Worm (Caenorhabditis elegans): Measurements from ENCODE around the gene T14G12.6.
A peak's percentile ranks its signal among the peaks of the same experiment; 100 is the strongest.

T14G12.6 gene

DNA sequence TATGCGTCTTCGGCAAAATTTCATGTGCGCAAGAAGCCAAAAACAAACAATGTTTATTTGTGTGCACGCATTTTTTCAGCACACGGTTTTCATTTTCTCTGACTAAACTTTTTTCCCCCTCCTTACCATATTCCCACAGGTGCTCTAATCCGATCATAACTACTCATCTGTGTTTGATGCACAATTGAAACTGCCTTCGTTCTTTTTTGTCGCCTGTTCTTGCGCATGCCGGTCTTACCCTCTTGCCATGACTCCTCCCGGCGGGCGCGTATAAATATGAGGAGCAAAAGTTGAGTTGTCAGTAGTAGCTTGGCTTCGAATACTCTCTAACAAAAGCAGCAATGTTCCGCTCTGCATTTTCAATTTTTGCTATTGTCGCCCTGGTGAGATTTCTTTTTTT is 38.6 kb upstream of the T14G12.6 start, which contains the start of gene abu-10:
Gene abu-10, plus strand, starts transcription at position 301 of the 400 bp plus-strand sequence.
- TF ChIP-seq daf-19 (GFP tag; conservative IDR thresholded peaks at IDR 0.05) (no peak), hlh-11 (tag; optimal IDR thresholded peaks at IDR 0.05) (no peak), mdl-1 (tag; optimal IDR thresholded peaks at IDR 0.05) (no peak), zfp-3 (GFP tag; conservative IDR thresholded peaks at IDR 0.05) (no peak), lin-15B (tag; optimal IDR thresholded peaks at IDR 0.05) (no peak), ceh-44 (GFP tag; IDR thresholded peaks at IDR 0.05) (no peak), duxl-1 (tag; optimal IDR thresholded peaks at IDR 0.05; ENCODE audit: poor library complexity) (no peak), T20F7.1 (GFP tag; optimal IDR thresholded peaks at IDR 0.05) (no peak), zip-2 (tag; optimal IDR thresholded peaks at IDR 0.05) (no peak), zfp-2 (tag; optimal IDR thresholded peaks at IDR 0.05) (no peak), cey-2 (tag; optimal IDR thresholded peaks at IDR 0.05; ENCODE audit: borderline replicate concordance, insufficient read depth) (no peak), Y75B8A.6 (GFP tag; IDR thresholded peaks at IDR 0.05) (no peak), dmd-8 (GFP tag; IDR thresholded peaks at IDR 0.05) (no peak)

DNA sequence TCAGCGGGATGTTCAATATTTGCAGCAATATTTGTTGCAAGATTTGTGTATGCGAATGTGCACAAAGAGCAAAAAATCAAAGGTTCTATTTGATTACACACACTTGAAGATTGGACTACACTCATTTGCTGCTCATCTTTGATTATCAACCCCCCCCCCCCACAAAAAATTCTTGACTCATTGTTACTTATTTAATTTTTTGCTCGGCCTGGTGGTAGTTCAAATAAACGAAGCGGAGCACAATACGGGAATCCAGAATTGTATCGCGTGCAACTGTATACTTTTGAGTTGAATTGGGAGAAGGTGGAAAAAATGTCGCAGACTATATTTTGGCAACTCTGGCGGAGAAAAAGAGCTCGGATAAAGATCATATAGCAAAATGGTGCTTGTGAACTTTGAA is 36.4 kb upstream of the T14G12.6 start, which contains the start of gene F35A5.5:
Gene F35A5.5, minus strand, starts transcription at position 101 of the 400 bp plus-strand sequence.
- no peak for TF ChIP-seq snpc-1.2 (GFP tag; IDR thresholded peaks at IDR 0.05)
- no peak for TF ChIP-seq ctbp-1 (GFP tag; IDR thresholded peaks at IDR 0.05)
- TF ChIP-seq ceh-82 (tag; optimal IDR thresholded peaks at IDR 0.05): no peak
- no peak for TF ChIP-seq cey-2 (tag; optimal IDR thresholded peaks at IDR 0.05; ENCODE audit: borderline replicate concordance, insufficient read depth)
- no peak for TF ChIP-seq lim-7 (GFP tag; IDR thresholded peaks at IDR 0.05)
- no peak for TF ChIP-seq tag-97 (GFP tag; IDR thresholded peaks at IDR 0.05)
- no peak for TF ChIP-seq D1046.2 (GFP tag; IDR thresholded peaks at IDR 0.05)
- TF ChIP-seq zfp-3 (GFP tag; conservative IDR thresholded peaks at IDR 0.05): no peak
- no peak for TF ChIP-seq duxl-1 (tag; optimal IDR thresholded peaks at IDR 0.05; ENCODE audit: poor library complexity)
- TF ChIP-seq nhr-76 (tag; optimal IDR thresholded peaks at IDR 0.05): no peak
- no peak for TF ChIP-seq zip-11 (GFP tag; IDR thresholded peaks at IDR 0.05)
- no peak for TF ChIP-seq mxl-2 (GFP tag; conservative IDR thresholded peaks at IDR 0.05)
- TF ChIP-seq hmg-1.1 (GFP tag; IDR thresholded peaks at IDR 0.05): no peak
- no peak for TF ChIP-seq Y75B8A.6 (GFP tag; IDR thresholded peaks at IDR 0.05)

DNA sequence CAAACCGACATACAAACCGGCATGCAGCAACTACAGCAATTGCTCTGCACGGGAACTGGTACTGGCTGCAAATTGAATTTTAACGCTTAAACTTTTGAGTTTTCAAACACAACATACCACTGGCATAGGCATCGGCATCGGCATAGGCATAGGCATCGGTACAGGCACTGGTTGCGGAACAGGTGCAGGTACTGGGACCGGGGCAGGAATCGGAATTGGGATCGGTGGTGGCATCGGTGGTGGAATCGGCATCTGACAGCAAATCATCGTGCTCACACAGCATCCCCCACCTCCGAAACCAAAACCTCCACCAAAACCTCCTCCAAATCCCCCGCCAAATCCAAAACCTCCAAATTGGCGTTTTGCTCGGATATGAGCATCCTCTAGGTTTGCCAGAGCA is 34.9 kb upstream of the T14G12.6 start:
- TF ChIP-seq D1046.2 (GFP tag; IDR thresholded peaks at IDR 0.05) (no peak), daf-12 (tag; optimal IDR thresholded peaks at IDR 0.05) (no peak), set-16 (GFP tag; IDR thresholded peaks at IDR 0.05) (peak; percentile 65; the same call in 1 of the 2 replicates), nhr-48 (tag; optimal IDR thresholded peaks at IDR 0.05) (no peak), daf-16 (GFP tag; optimal IDR thresholded peaks at IDR 0.05) (no peak), daf-16 (tag; optimal IDR thresholded peaks at IDR 0.05) (no peak), zip-2 (tag; optimal IDR thresholded peaks at IDR 0.05) (no peak), lim-7 (GFP tag; IDR thresholded peaks at IDR 0.05) (no peak), egl-43 (GFP tag; IDR thresholded peaks at IDR 0.05) (peak; percentile 57; the same call in 1 of the 2 replicates), spr-1 (tag; optimal IDR thresholded peaks at IDR 0.05) (no peak), lsy-2 (tag; optimal IDR thresholded peaks at IDR 0.05) (no peak), aha-1 (tag) (peak; percentile 29)

DNA sequence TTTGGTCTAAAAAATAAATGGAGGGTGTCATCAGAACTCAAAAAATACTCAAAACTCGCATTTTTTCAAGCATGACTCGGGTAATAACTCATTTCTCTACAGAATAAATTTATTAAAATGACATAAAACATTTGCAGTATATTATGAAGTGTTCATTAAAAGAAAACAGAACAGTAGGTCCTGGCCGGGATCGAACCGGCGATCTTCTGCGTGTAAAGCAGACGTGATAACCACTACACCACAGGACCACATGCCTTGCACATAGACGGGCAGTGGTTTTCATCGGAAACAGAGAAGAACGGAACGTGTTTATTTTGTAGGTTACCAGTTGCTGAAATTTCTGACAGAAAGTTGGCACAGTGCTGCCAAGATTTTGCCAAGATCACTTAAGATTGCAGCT is 34.1 kb upstream of the T14G12.6 start:
- no peak for TF ChIP-seq ctbp-1 (GFP tag; IDR thresholded peaks at IDR 0.05)
- no peak for TF ChIP-seq skn-1 (tag; optimal IDR thresholded peaks at IDR 0.05)
- TF ChIP-seq cey-2 (tag; optimal IDR thresholded peaks at IDR 0.05; ENCODE audit: borderline replicate concordance, insufficient read depth): no peak
- no peak for TF ChIP-seq nhr-237 (tag; optimal IDR thresholded peaks at IDR 0.05)
- TF ChIP-seq lir-3 (tag; optimal IDR thresholded peaks at IDR 0.05): peak; percentile 50
- no peak for TF ChIP-seq F37D6.2 (tag; optimal IDR thresholded peaks at IDR 0.05)
- peak; percentile 32 for TF ChIP-seq nhr-102 (tag; optimal IDR thresholded peaks at IDR 0.05)
- TF ChIP-seq saeg-2 (GFP tag; IDR thresholded peaks at IDR 0.05): no peak
- TF ChIP-seq pha-4 (GFP tag; IDR thresholded peaks at IDR 0.05): peak; percentile 71; the same call in 1 of the 2 replicates
- TF ChIP-seq pha-4 (tag; optimal IDR thresholded peaks at IDR 0.05): no peak
- peak; percentile 36; the same call in 1 of the 2 replicates for TF ChIP-seq F26F4.8 (GFP tag; conservative IDR thresholded peaks at IDR 0.05)
- TF ChIP-seq dve-1 (tag; optimal IDR thresholded peaks at IDR 0.05; ENCODE audit: insufficient read depth): peak; percentile 72
- peak in 1 of 2 experiments; percentile 22 for TF ChIP-seq daf-16 (GFP tag; optimal IDR thresholded peaks at IDR 0.05)
- peak; percentile 81 for TF ChIP-seq daf-16 (tag; optimal IDR thresholded peaks at IDR 0.05)
- TF ChIP-seq R02D3.7 (tag; optimal IDR thresholded peaks at IDR 0.05): no peak
- TF ChIP-seq attf-4 (tag; optimal IDR thresholded peaks at IDR 0.05): no peak
- no peak for TF ChIP-seq php-3 (GFP tag; IDR thresholded peaks at IDR 0.05)
- peak; percentile 54 for TF ChIP-seq dmd-6 (GFP tag; IDR thresholded peaks at IDR 0.05)
- TF ChIP-seq duxl-1 (tag; optimal IDR thresholded peaks at IDR 0.05; ENCODE audit: poor library complexity): peak; percentile 75

All from whole organism, L4 larva.